Worm (Caenorhabditis elegans): ENCODE measurements around the gene Y77E11A.8.

Gene Y77E11A.8

ce11 chrIV:1408718-1409117 is 16.1 kb downstream of the Y77E11A.8 start:
- TF ChIP-seq ref-2 (tag; optimal IDR thresholded peaks at IDR 0.05) (no peak), hlh-30 (tag; optimal IDR thresholded peaks at IDR 0.05; ENCODE audit: insufficient read depth) (no peak), ceh-2 (tag; optimal IDR thresholded peaks at IDR 0.05) (no peak), pha-2 (tag; optimal IDR thresholded peaks at IDR 0.05) (no peak), nhr-11 (tag; optimal IDR thresholded peaks at IDR 0.05) (no peak), nhr-232 (tag; optimal IDR thresholded peaks at IDR 0.05) (no peak)

- TF ChIP-seq ceh-48 (tag; optimal IDR thresholded peaks at IDR 0.05), result peak; percentile 91
- no peak for TF ChIP-seq zip-5 (tag; optimal IDR thresholded peaks at IDR 0.05)
Observed at ce11 chrIV:1408137-1408536, 16.7 kb downstream of the Y77E11A.8 start.

- TF ChIP-seq unc-42 (tag; optimal IDR thresholded peaks at IDR 0.05), result no peak
- TF ChIP-seq ceh-19 (GFP tag; optimal IDR thresholded peaks at IDR 0.05), result no peak
- TF ChIP-seq tbx-2 (tag; optimal IDR thresholded peaks at IDR 0.05), result no peak
- TF ChIP-seq pag-3 (tag; optimal IDR thresholded peaks at IDR 0.05; ENCODE audit: borderline replicate concordance), result no peak
- TF ChIP-seq nhr-232 (tag; optimal IDR thresholded peaks at IDR 0.05), result no peak
- no peak for TF ChIP-seq tbx-7 (tag; optimal IDR thresholded peaks at IDR 0.05)
- TF ChIP-seq ref-2 (tag; optimal IDR thresholded peaks at IDR 0.05), result no peak
- no peak for TF ChIP-seq C38D4.7 (GFP tag; optimal IDR thresholded peaks at IDR 0.05)
- TF ChIP-seq fkh-10 (GFP tag; optimal IDR thresholded peaks at IDR 0.05), result no peak
- TF ChIP-seq hlh-8 (tag; optimal IDR thresholded peaks at IDR 0.05), result no peak
- no peak for TF ChIP-seq lim-6 (tag; optimal IDR thresholded peaks at IDR 0.05)
- TF ChIP-seq ets-4 (tag; optimal IDR thresholded peaks at IDR 0.05), result no peak
- TF ChIP-seq hlh-30 (tag; optimal IDR thresholded peaks at IDR 0.05; ENCODE audit: insufficient read depth), result no peak
- no peak for TF ChIP-seq mec-3 (tag; optimal IDR thresholded peaks at IDR 0.05; ENCODE audit: borderline replicate concordance)
- TF ChIP-seq ceh-22 (tag; optimal IDR thresholded peaks at IDR 0.05), result no peak
- no peak for TF ChIP-seq syd-9 (tag; optimal IDR thresholded peaks at IDR 0.05)
- no peak for TF ChIP-seq hlh-15 (tag; optimal IDR thresholded peaks at IDR 0.05)
- no peak for TF ChIP-seq nfya-1 (tag; optimal IDR thresholded peaks at IDR 0.05)
Observed at ce11 chrIV:1407507-1407906, 17.4 kb downstream of the Y77E11A.8 start.

ce11 chrIV:1407049-1407448 is 17.8 kb downstream of the Y77E11A.8 start:
- no peak for TF ChIP-seq tbx-7 (tag; optimal IDR thresholded peaks at IDR 0.05)
- no peak for TF ChIP-seq ceh-9 (tag; optimal IDR thresholded peaks at IDR 0.05)

- no peak for TF ChIP-seq pax-1 (tag; optimal IDR thresholded peaks at IDR 0.05)
- no peak for TF ChIP-seq lim-6 (tag; optimal IDR thresholded peaks at IDR 0.05)
- TF ChIP-seq ceh-34 (tag; optimal IDR thresholded peaks at IDR 0.05), result no peak
- TF ChIP-seq elt-2 (tag; optimal IDR thresholded peaks at IDR 0.05), result no peak
- no peak for TF ChIP-seq nfya-1 (tag; optimal IDR thresholded peaks at IDR 0.05)
- no peak for TF ChIP-seq hlh-15 (tag; optimal IDR thresholded peaks at IDR 0.05)
- no peak for TF ChIP-seq fkh-6 (tag; optimal IDR thresholded peaks at IDR 0.05)
- TF ChIP-seq Y22D7AL.16 (tag; optimal IDR thresholded peaks at IDR 0.05), result no peak
- no peak for TF ChIP-seq ceh-2 (tag; optimal IDR thresholded peaks at IDR 0.05)
- TF ChIP-seq npax-4 (tag; optimal IDR thresholded peaks at IDR 0.05), result no peak
- TF ChIP-seq hlh-6 (tag; optimal IDR thresholded peaks at IDR 0.05), result no peak
- no peak for TF ChIP-seq pros-1 (tag; optimal IDR thresholded peaks at IDR 0.05)
Observed at ce11 chrIV:1406267-1406666, 18.6 kb downstream of the Y77E11A.8 start, which contains the start of gene spp-31. Gene spp-31 (plus strand): TSS chrIV:1406567.

- TF ChIP-seq unc-86 (tag; optimal IDR thresholded peaks at IDR 0.05), result no peak
- peak; percentile 69 for TF ChIP-seq elt-2 (tag; optimal IDR thresholded peaks at IDR 0.05)
Observed at ce11 chrIV:1405780-1406179, 19.1 kb downstream of the Y77E11A.8 start.

Data from whole organism, late embryonic.